Worm (Caenorhabditis elegans): ENCODE data around the gene egl-26.
A peak's percentile ranks its signal among the peaks of the same experiment; 100 is the strongest.

egl-26 gene

DNA sequence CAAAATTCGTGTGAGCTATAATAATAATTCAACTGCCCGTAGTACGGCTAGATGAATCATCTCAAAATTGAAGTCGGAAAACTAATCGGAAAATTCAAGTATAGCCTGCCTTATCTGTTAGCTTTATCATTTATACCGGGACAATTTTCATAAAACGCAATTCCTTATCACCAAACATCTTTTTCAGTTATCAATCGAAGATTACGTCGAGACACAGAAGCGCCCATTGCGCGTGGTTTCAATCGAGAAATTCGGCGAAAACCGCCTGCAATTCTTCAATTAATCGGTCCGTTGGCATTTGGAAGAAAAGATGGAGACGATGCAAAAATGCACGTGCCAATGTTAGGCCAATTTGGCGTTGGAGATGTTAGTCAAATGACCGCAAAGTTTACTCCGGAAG lies 42.8 kb downstream of the egl-26 start:
- TF ChIP-seq hlh-15 (tag; optimal IDR thresholded peaks at IDR 0.05) (no peak), elt-2 (tag; optimal IDR thresholded peaks at IDR 0.05) (peak; percentile 18)

DNA sequence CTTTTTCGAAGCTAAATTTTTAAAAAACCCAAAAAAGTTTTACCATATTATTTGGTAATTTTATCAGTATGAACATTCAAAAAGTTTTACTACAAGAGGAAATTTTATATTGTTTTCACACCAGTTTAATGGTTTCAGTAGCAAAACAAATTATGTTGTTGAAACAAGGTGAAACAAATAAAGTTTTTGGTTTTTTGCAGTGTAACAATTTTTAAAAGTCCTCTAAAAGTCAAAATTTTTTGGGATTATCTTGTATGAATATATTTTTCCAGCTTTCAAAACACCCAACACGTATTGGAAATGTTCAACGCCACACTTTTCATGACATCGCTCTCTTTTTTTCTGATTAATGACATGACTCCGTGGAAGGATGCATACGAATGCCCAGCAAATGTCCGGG lies 47.5 kb downstream of the egl-26 start, which contains the start of gene srt-54:
Gene srt-54 (plus strand): TSS at position 301 of the 400 bp plus-strand sequence.
- no peak for TF ChIP-seq rnt-1 (tag; optimal IDR thresholded peaks at IDR 0.05)
- TF ChIP-seq lim-6 (tag; optimal IDR thresholded peaks at IDR 0.05): no peak
- TF ChIP-seq ceh-31 (tag; optimal IDR thresholded peaks at IDR 0.05): no peak
- TF ChIP-seq K09A11.1 (tag; optimal IDR thresholded peaks at IDR 0.05; ENCODE audit: insufficient read depth): no peak
- no peak for TF ChIP-seq elt-2 (tag; optimal IDR thresholded peaks at IDR 0.05)
- TF ChIP-seq hlh-15 (tag; optimal IDR thresholded peaks at IDR 0.05): no peak
- no peak for TF ChIP-seq C08G9.2 (tag; optimal IDR thresholded peaks at IDR 0.05)
- TF ChIP-seq F13H6.1 (tag; optimal IDR thresholded peaks at IDR 0.05): no peak
- no peak for TF ChIP-seq hlh-6 (tag; optimal IDR thresholded peaks at IDR 0.05)
- no peak for TF ChIP-seq zip-5 (tag; optimal IDR thresholded peaks at IDR 0.05)
- TF ChIP-seq sox-4 (tag; optimal IDR thresholded peaks at IDR 0.05): no peak
- no peak for TF ChIP-seq ceh-6 (GFP tag; optimal IDR thresholded peaks at IDR 0.05)
- TF ChIP-seq pha-4 (tag; optimal IDR thresholded peaks at IDR 0.05): no peak
- TF ChIP-seq unc-42 (tag; optimal IDR thresholded peaks at IDR 0.05): no peak
- no peak for TF ChIP-seq fkh-6 (tag; optimal IDR thresholded peaks at IDR 0.05)

All from whole organism, late embryonic.